Worm (Caenorhabditis elegans): Measurements from ENCODE around the gene K01D12.7.

K01D12.7 gene

DNA sequence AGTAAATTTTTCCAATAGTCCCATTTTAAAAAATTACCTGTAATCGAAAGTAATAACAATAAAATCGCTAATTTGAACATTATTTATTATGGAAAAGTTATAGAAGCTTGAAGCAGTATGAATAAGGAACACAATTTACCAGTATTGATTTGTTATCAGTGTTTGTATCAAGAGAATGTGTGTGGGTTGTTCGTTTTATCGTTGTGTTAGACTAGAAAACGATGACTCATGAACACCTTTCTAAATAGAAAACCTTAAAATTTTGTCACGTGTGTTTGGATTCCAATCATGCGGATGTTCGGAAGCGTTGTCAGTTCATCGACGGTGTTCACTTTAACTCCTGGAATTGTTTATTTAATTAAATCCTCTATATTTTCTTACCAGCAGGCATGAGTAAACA is 30.8 kb upstream of the K01D12.7 start, which contains the start of gene C54D10.13:
C54D10.13 (minus strand) TSS at position 179 of the 400 bp plus-strand sequence.
- TF ChIP-seq dox-1 (GFP tag; IDR thresholded peaks at IDR 0.05) (no peak), Y79H2A.3 (GFP tag; conservative IDR thresholded peaks at IDR 0.05) (no peak), F37B4.10 (GFP tag; IDR thresholded peaks at IDR 0.05) (no peak), Y53G8AR.9 (GFP tag; conservative IDR thresholded peaks at IDR 0.05) (no peak), F23B12.7 (tag; optimal IDR thresholded peaks at IDR 0.05; ENCODE audit: insufficient read depth) (no peak), nhr-179 (tag; optimal IDR thresholded peaks at IDR 0.05) (no peak), C17E4.6 (GFP tag; IDR thresholded peaks at IDR 0.05) (no peak), ztf-18 (tag; optimal IDR thresholded peaks at IDR 0.05) (no peak), hlh-26 (GFP tag; conservative IDR thresholded peaks at IDR 0.05) (no peak), ceh-58 (GFP tag; IDR thresholded peaks at IDR 0.05) (no peak), ZK185.1 (tag; optimal IDR thresholded peaks at IDR 0.05; ENCODE audit: poor library complexity, severe bottlenecking) (no peak), F57C9.4 (tag; optimal IDR thresholded peaks at IDR 0.05) (no peak), T07F8.4 (tag; optimal IDR thresholded peaks at IDR 0.05) (no peak), F39B2.1 (GFP tag; IDR thresholded peaks at IDR 0.05) (no peak), C06A6.2 (GFP tag; conservative IDR thresholded peaks at IDR 0.05) (no peak)

DNA sequence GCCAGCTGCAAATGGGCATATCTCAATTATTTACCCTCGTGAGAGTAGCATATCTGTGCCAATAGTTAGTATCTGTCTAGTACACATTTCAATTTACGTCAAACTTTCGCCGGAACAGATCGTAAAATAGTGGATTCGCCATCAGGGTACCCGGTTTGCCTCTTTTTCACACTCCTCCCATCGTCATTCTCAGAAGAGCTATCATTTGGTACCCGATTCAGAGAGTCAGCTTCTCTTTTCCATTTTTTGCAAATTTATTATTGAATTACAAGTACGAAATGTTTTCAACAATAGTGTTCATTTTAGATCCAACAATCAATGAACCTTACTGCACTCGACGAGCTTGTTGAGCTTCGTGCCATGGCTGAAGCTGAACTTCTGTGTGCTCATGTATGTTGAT is 27.8 kb upstream of the K01D12.7 start, which contains the start of gene C54D10.5:
C54D10.5 (plus strand) TSS at position 301 of the 400 bp plus-strand sequence.
- TF ChIP-seq fkh-3 (tag; optimal IDR thresholded peaks at IDR 0.05) (no peak), ceh-100 (GFP tag; IDR thresholded peaks at IDR 0.05) (no peak), lsy-27 (tag; optimal IDR thresholded peaks at IDR 0.05; ENCODE audit: borderline replicate concordance, insufficient read depth) (no peak), Y79H2A.3 (GFP tag; conservative IDR thresholded peaks at IDR 0.05) (no peak), snpc-1.1 (tag; optimal IDR thresholded peaks at IDR 0.05; ENCODE audit: insufficient read depth) (no peak), C17E4.6 (GFP tag; IDR thresholded peaks at IDR 0.05) (no peak), hrde-1 (tag; optimal IDR thresholded peaks at IDR 0.05; ENCODE audit: borderline replicate concordance) (no peak), F22D6.2 (tag; optimal IDR thresholded peaks at IDR 0.05) (no peak), lir-1 (GFP tag; conservative IDR thresholded peaks at IDR 0.05) (no peak), dpl-1 (GFP tag; optimal IDR thresholded peaks at IDR 0.05) (no peak), attf-6 (GFP tag; IDR thresholded peaks at IDR 0.05) (no peak), ztf-3 (GFP tag; optimal IDR thresholded peaks at IDR 0.05) (no peak), Y53G8AR.9 (GFP tag; conservative IDR thresholded peaks at IDR 0.05) (no peak), Y67H2A.10 (GFP tag; conservative IDR thresholded peaks at IDR 0.05) (no peak), lin-35 (GFP tag; optimal IDR thresholded peaks at IDR 0.05) (no peak), F49E8.2 (tag; optimal IDR thresholded peaks at IDR 0.05; ENCODE audit: insufficient read depth) (no peak), F57A8.1 (GFP tag; optimal IDR thresholded peaks at IDR 0.05) (no peak), let-607 (tag; optimal IDR thresholded peaks at IDR 0.05) (no peak), nfya-2 (GFP tag; IDR thresholded peaks at IDR 0.05) (no peak)

DNA sequence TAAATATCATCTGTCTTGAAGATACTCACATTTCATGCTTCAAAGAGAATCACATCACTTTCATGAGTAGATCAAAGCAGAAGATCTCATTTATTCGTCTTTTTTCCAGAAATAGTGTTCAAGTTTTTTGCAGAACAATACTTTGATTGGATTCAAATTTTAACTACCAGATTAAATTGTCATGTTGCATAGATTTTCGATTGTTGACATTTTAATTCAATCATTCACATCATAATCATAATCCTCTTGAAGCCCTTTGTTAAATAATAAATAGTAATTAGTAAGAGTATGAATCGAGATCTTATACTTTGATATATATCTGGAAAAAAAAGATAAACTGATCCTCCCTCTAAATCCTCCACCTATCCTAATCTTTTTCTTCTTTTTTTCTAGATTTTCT is 26.5 kb upstream of the K01D12.7 start:
- TF ChIP-seq nhr-80 (tag; optimal IDR thresholded peaks at IDR 0.05) (no peak), tbp1 (GFP tag; optimal IDR thresholded peaks at IDR 0.05) (no peak), madf-8 (GFP tag; conservative IDR thresholded peaks at IDR 0.05) (no peak), repo-1 (tag; optimal IDR thresholded peaks at IDR 0.05) (no peak), hmg-20 (GFP tag; IDR thresholded peaks at IDR 0.05) (no peak), zim-3 (tag; optimal IDR thresholded peaks at IDR 0.05) (no peak), ama-1 (optimal IDR thresholded peaks at IDR 0.05) (no peak), ama-1 (GFP tag; optimal IDR thresholded peaks at IDR 0.05) (no peak), ztf-28 (GFP tag; IDR thresholded peaks at IDR 0.05) (no peak), egl-18 (GFP tag; IDR thresholded peaks at IDR 0.05) (no peak), snpc-1.1 (tag; optimal IDR thresholded peaks at IDR 0.05; ENCODE audit: insufficient read depth) (no peak), let-607 (tag; optimal IDR thresholded peaks at IDR 0.05) (no peak), sptf-2 (GFP tag; optimal IDR thresholded peaks at IDR 0.05) (no peak), attf-3 (GFP tag; conservative IDR thresholded peaks at IDR 0.05) (no peak)

Measured in whole organism, young adult.